Fruit fly (Drosophila melanogaster): ENCODE results near the gene Fbxl7.

Fbxl7 gene

dm6 chr3R:15933609-15934232 lies 13.0 kb downstream of the Fbxl7 start, which contains the start of the genes CG5478 and blp:
TSS of gene CG5478 (minus strand) at chr3R:15933734.
TSS of gene blp (plus strand) at chr3R:15933847.
- TF ChIP-seq toe (GFP tag; optimal IDR thresholded peaks at IDR 0.05), result no peak
- no peak for TF ChIP-seq ovo (GFP tag; optimal IDR thresholded peaks at IDR 0.05)
- peak; percentile 28 for TF ChIP-seq Mnt (GFP tag; optimal IDR thresholded peaks at IDR 0.05)
- TF ChIP-seq bab1 (GFP tag; optimal IDR thresholded peaks at IDR 0.05), result peak; percentile 37

DNA sequence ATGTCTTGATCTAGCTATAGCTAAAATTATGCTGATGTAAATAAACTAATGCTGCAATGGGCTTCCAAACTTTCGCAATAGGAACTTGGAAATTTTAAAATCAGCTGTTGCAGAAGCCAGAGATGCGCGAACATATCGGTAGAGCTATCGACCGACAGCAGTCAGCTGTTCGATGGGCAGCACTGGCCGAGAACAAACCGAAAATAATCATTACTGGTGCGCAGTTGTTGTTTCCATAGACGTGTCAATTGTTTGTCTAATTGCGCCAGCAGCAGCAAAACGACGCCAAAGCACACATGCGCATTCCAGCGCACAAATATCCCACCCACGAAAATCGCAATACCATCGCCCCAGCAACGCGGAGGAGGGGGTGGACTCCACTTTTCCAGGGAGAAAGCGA lies 14.3 kb downstream of the Fbxl7 start, which contains the start of gene Sap47:
TSS of gene Sap47 (plus strand) at position 149 of the 400 bp plus-strand sequence.
- TF ChIP-seq Mnt (GFP tag; optimal IDR thresholded peaks at IDR 0.05), result peak; percentile 44
- TF ChIP-seq Hr96 (GFP tag; optimal IDR thresholded peaks at IDR 0.05), result no peak
- TF ChIP-seq tj (GFP tag; optimal IDR thresholded peaks at IDR 0.05), result peak; percentile 15
- no peak for TF ChIP-seq CG7101 (tag; optimal IDR thresholded peaks at IDR 0.05)
- peak; percentile 47 for TF ChIP-seq cic (GFP tag; optimal IDR thresholded peaks at IDR 0.05)
- no peak for TF ChIP-seq ovo (GFP tag; optimal IDR thresholded peaks at IDR 0.05)
- TF ChIP-seq CG14711 (tag; optimal IDR thresholded peaks at IDR 0.05), result no peak
- no peak for TF ChIP-seq CG7045 (GFP tag; optimal IDR thresholded peaks at IDR 0.05)
- peak; percentile 25 for TF ChIP-seq CG12768 (GFP tag; optimal IDR thresholded peaks at IDR 0.05)
- TF ChIP-seq toe (GFP tag; optimal IDR thresholded peaks at IDR 0.05), result no peak
- TF ChIP-seq CG1620 (GFP tag; optimal IDR thresholded peaks at IDR 0.05), result peak; percentile 15
- TF ChIP-seq bab1 (GFP tag; optimal IDR thresholded peaks at IDR 0.05), result peak; percentile 74

- no peak for TF ChIP-seq cic (GFP tag; optimal IDR thresholded peaks at IDR 0.05)
- TF ChIP-seq CG11617 (GFP tag; optimal IDR thresholded peaks at IDR 0.05), result no peak
- TF ChIP-seq tj (GFP tag; optimal IDR thresholded peaks at IDR 0.05), result no peak
- no peak for TF ChIP-seq Clk (GFP tag; optimal IDR thresholded peaks at IDR 0.05)
- no peak for TF ChIP-seq toe (GFP tag; optimal IDR thresholded peaks at IDR 0.05)
- no peak for TF ChIP-seq kay (GFP tag; ENCODE audit: borderline replicate concordance)
- TF ChIP-seq Hr96 (GFP tag; optimal IDR thresholded peaks at IDR 0.05), result no peak
- no peak for TF ChIP-seq CG14711 (tag; optimal IDR thresholded peaks at IDR 0.05)
- TF ChIP-seq CG7101 (tag; optimal IDR thresholded peaks at IDR 0.05), result no peak
- no peak for TF ChIP-seq pad (GFP tag; optimal IDR thresholded peaks at IDR 0.05)
- no peak for TF ChIP-seq CG1620 (GFP tag; optimal IDR thresholded peaks at IDR 0.05)
- no peak for TF ChIP-seq Mnt (GFP tag; optimal IDR thresholded peaks at IDR 0.05)
- TF ChIP-seq CG33017 (tag; optimal IDR thresholded peaks at IDR 0.05), result no peak
- no peak for TF ChIP-seq Crg-1 (GFP tag; optimal IDR thresholded peaks at IDR 0.05)
Observed at dm6 chr3R:15935538-15935937, 14.8 kb downstream of the Fbxl7 start.

- TF ChIP-seq CG33017 (tag; optimal IDR thresholded peaks at IDR 0.05) (no peak), Crg-1 (GFP tag; optimal IDR thresholded peaks at IDR 0.05) (no peak), CG12768 (GFP tag; optimal IDR thresholded peaks at IDR 0.05) (no peak), Mnt (GFP tag; optimal IDR thresholded peaks at IDR 0.05) (no peak), CG14711 (tag; optimal IDR thresholded peaks at IDR 0.05) (no peak), kay (GFP tag; ENCODE audit: borderline replicate concordance) (no peak), CG7045 (GFP tag; optimal IDR thresholded peaks at IDR 0.05) (no peak), pad (GFP tag; optimal IDR thresholded peaks at IDR 0.05) (no peak), CG11617 (GFP tag; optimal IDR thresholded peaks at IDR 0.05) (no peak), Hr96 (GFP tag; optimal IDR thresholded peaks at IDR 0.05) (no peak), toe (GFP tag; optimal IDR thresholded peaks at IDR 0.05) (no peak), CG5204 (GFP tag; optimal IDR thresholded peaks at IDR 0.05) (no peak), cnc (optimal IDR thresholded peaks at IDR 0.05) (no peak), CG7101 (tag; optimal IDR thresholded peaks at IDR 0.05) (no peak), ovo (GFP tag; optimal IDR thresholded peaks at IDR 0.05) (no peak), Clk (GFP tag; optimal IDR thresholded peaks at IDR 0.05) (no peak), bab1 (GFP tag; optimal IDR thresholded peaks at IDR 0.05) (no peak), cic (GFP tag; optimal IDR thresholded peaks at IDR 0.05) (no peak), tj (GFP tag; optimal IDR thresholded peaks at IDR 0.05) (no peak)
Observed at dm6 chr3R:15937708-15938107, 17.0 kb downstream of the Fbxl7 start.

DNA sequence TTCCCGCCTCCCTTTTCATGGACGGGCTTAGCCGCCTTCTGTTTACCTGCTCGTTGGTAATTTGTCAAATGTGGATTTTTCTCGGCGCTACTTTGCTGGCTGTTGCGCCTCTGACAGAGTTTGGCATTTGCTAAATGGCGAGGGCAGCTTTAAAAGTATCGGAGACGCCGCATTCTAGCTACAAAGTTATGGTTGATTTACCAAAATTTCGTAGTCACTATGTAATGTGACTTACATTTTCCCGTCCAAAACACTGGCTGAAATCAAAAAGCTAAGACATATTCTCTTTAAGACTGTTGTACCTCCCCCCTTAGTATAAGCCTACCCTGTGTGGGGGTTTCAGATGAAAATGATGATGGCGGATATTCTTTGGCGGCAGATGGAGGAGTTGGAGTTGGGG lies 26.9 kb downstream of the Fbxl7 start:
- TF ChIP-seq Crg-1 (GFP tag; optimal IDR thresholded peaks at IDR 0.05) (no peak), CG5204 (GFP tag; optimal IDR thresholded peaks at IDR 0.05) (no peak), bab1 (GFP tag; optimal IDR thresholded peaks at IDR 0.05) (no peak), pad (GFP tag; optimal IDR thresholded peaks at IDR 0.05) (no peak), cic (GFP tag; optimal IDR thresholded peaks at IDR 0.05) (no peak), CG14711 (tag; optimal IDR thresholded peaks at IDR 0.05) (no peak), CG12768 (GFP tag; optimal IDR thresholded peaks at IDR 0.05) (no peak)

DNA sequence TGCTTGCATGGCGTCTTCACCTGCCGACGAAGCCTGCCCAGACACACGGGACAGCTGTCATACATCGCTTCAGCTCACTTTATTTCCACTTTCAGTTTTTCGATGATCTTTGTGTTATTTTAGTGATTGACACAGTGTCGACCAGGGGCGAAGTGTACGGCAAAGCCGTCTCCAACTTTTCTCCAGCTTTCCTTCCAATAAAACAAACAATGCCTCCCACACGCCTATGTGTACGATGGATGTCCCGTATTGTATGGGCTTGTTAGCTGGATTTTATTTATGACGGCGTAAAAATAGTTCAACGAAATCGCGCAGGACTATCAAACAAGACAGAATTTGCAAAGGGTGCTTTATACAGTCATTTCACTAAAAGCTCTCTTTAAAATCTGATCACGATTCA lies 30.1 kb downstream of the Fbxl7 start, which contains the start of the genes CG31088 and CG46383:
TSS of gene CG31088 (minus strand) at position 101 of the 400 bp plus-strand sequence.
TSS of gene CG46383 (minus strand) at position 101 of the 400 bp plus-strand sequence.
- no peak for TF ChIP-seq Clk (GFP tag; optimal IDR thresholded peaks at IDR 0.05)
- no peak for TF ChIP-seq Mnt (GFP tag; optimal IDR thresholded peaks at IDR 0.05)
- TF ChIP-seq CG7101 (tag; optimal IDR thresholded peaks at IDR 0.05), result no peak
- no peak for TF ChIP-seq Hr96 (GFP tag; optimal IDR thresholded peaks at IDR 0.05)
- no peak for TF ChIP-seq bab1 (GFP tag; optimal IDR thresholded peaks at IDR 0.05)
- TF ChIP-seq Crg-1 (GFP tag; optimal IDR thresholded peaks at IDR 0.05), result no peak
- no peak for TF ChIP-seq CG14711 (tag; optimal IDR thresholded peaks at IDR 0.05)
- no peak for TF ChIP-seq ovo (GFP tag; optimal IDR thresholded peaks at IDR 0.05)
- no peak for TF ChIP-seq pad (GFP tag; optimal IDR thresholded peaks at IDR 0.05)
- no peak for TF ChIP-seq tj (GFP tag; optimal IDR thresholded peaks at IDR 0.05)
- no peak for TF ChIP-seq cnc (optimal IDR thresholded peaks at IDR 0.05)
- no peak for TF ChIP-seq CG1620 (GFP tag; optimal IDR thresholded peaks at IDR 0.05)
- TF ChIP-seq CG5204 (GFP tag; optimal IDR thresholded peaks at IDR 0.05), result no peak
- TF ChIP-seq cic (GFP tag; optimal IDR thresholded peaks at IDR 0.05), result no peak
- no peak for TF ChIP-seq CG11617 (GFP tag; optimal IDR thresholded peaks at IDR 0.05)
- no peak for TF ChIP-seq CG7045 (GFP tag; optimal IDR thresholded peaks at IDR 0.05)
- TF ChIP-seq toe (GFP tag; optimal IDR thresholded peaks at IDR 0.05), result no peak
- TF ChIP-seq kay (GFP tag; ENCODE audit: borderline replicate concordance), result no peak
- TF ChIP-seq CG12768 (GFP tag; optimal IDR thresholded peaks at IDR 0.05), result no peak
